Worm (Caenorhabditis elegans) whole organism, young adult: ENCODE data around the gene nduf-11.
A peak's percentile ranks its signal among the peaks of the same experiment; 100 is the strongest.

Source experiments
- B0019.2 ChIP-seq: fragments of 200-800 bp; sonication (Bioruptor generic); conservative IDR thresholded peaks from 2 replicates; pipeline ENCODE4 v1.3.6; 2022; ENCODE audit warnings: missing genetic modification reagents, missing genetic modification characterization, missing compliant biosample characterization
- F39B2.1 ChIP-seq: fragments of 200-800 bp; sonication (Bioruptor generic); IDR thresholded peaks from 2 replicates; pipeline ENCODE4 v1.3.6; 2022; ENCODE audit warnings: missing genetic modification reagents, missing genetic modification characterization, missing compliant biosample characterization
- ama-1 ChIP-seq, 3 experiments: fragments of 150-350 bp in 1 of 3; sonication (generic microtip) in 2 of 3; optimal IDR thresholded peaks; 2 replicates each; lab custom pipeline; 2014 to 2018; ENCODE audit warnings: missing biosample characterization in 2 of 3, missing genetic modification characterization in 2 of 3, missing genetic modification reagents in 2 of 3
- lin-40 ChIP-seq: sonication (generic microtip); optimal IDR thresholded peaks from 2 replicates; lab custom pipeline; 2016; ENCODE audit warnings: missing genetic modification characterization, mild to moderate bottlenecking, missing compliant biosample characterization, missing genotype, missing genetic modification reagents
- nhr-27 ChIP-seq: fragments of 200-800 bp; sonication (Bioruptor generic); optimal IDR thresholded peaks from 2 replicates; lab custom pipeline; 2018; ENCODE audit warnings: mild to moderate bottlenecking, missing genetic modification characterization, moderate library complexity, missing compliant biosample characterization
- unc-130 ChIP-seq: sonication (generic microtip); optimal IDR thresholded peaks from 2 replicates; lab custom pipeline; 2016; ENCODE audit warnings: missing genetic modification reagents, missing genetic modification characterization, missing compliant biosample characterization

DNA sequence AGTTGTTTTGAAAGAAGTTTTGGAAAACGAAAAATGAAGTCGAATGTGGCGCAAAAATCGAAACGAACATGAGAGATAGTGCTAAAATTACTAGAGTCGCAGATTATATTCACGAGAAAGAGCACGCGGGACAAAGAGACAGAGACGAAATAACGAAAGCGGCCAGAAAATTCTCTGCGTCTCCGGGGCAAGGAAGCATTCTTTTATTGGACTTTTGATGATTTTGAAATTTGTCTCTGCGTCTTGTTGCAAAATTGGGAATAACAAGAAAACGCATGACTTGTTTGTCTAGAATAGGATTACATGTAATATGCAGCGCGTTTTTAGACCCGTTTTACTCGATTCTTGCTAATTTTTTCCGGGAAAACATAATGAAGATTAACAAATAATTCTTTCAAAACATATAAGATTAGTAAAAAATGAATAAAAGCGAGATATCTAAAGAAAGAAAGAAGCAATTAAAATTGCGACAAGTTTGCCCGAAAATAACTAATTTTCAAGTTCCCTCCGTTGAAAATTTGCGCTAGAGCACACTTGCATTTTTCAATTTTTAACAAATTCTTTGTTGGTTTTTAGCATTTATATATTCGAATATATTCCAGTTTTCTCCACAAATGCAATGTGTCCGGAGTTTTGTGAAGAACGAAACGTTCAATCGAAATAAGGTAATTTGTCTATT lies 2.6 kb upstream of the nduf-11 start, which contains the start of the genes B0491.6 and pigm-1:
- TF ChIP-seq B0019.2 (GFP tag; lab: Robert Waterston, UW), result no peak
- TF ChIP-seq ama-1 (optimal IDR thresholded peaks at IDR 0.05; lab: Kevin White, UChicago), result no peak
- TF ChIP-seq ama-1 (GFP tag; optimal IDR thresholded peaks at IDR 0.05; lab: Kevin White, UChicago), result no peak
- no peak for TF ChIP-seq unc-130 (GFP tag; lab: Kevin White, UChicago)
- TF ChIP-seq lin-40 (tag; lab: Kevin White, UChicago), result peak; percentile 64
- TF ChIP-seq F39B2.1 (GFP tag; lab: Robert Waterston, UW), result no peak
- no peak for TF ChIP-seq nhr-27
